Fruit fly (Drosophila melanogaster) whole organism: ENCODE measurements around the gene CG5984.

Experiments used
- CG8478 ChIP-seq: fragments of >200 bp; optimal IDR thresholded peaks from 2 replicates; lab custom pipeline; 2018; ENCODE audit warnings: inconsistent platforms
- pan ChIP-seq: fragments of >200 bp; optimal IDR thresholded peaks from 2 replicates; lab custom pipeline; 2017
- psq ChIP-seq: fragments of >200 bp; optimal IDR thresholded peaks from 2 replicates; lab custom pipeline; 2017

dm6 chr3R:27197581-27197980 is 50.2 kb downstream of the CG5984 start:
- TF ChIP-seq psq (no peak), CG8478 (lab: Kevin White, UChicago) (no peak), pan (no peak)
